Fruit fly (Drosophila melanogaster): Measurements from ENCODE around the gene ergic53.

dm6 chr3L:8509567-8510109 is 25.1 kb upstream of the ergic53 start, which contains the start of the genes ZC3H3 and Pus7:
- TF ChIP-seq gfzf (GFP tag; optimal IDR thresholded peaks at IDR 0.05) (peak; percentile 64), Dfd (GFP tag; optimal IDR thresholded peaks at IDR 0.05) (no peak), Fer2 (tag; optimal IDR thresholded peaks at IDR 0.05) (no peak), Oli (tag; optimal IDR thresholded peaks at IDR 0.05) (no peak), NC2α (GFP tag; optimal IDR thresholded peaks at IDR 0.05) (no peak)

Measured in whole organism, embryonic.